Worm (Caenorhabditis elegans): ENCODE results near the gene M02A10.1.

- TF ChIP-seq alr-1 (tag; optimal IDR thresholded peaks at IDR 0.05; ENCODE audit: borderline replicate concordance) (no peak), lin-13 (GFP tag; optimal IDR thresholded peaks at IDR 0.05) (no peak), ztf-11 (tag; optimal IDR thresholded peaks at IDR 0.05) (no peak)
Observed at ce11 chrX:681413-681812, 25.2 kb upstream of the M02A10.1 start.

All from whole organism, L1 larva.